Worm (Caenorhabditis elegans) whole organism, mixed stage, embryonic: Measurements from ENCODE around the gene Y52D5A.2.

Experiments used
- blmp-1 ChIP-seq: fragments of 150-350 bp; optimal IDR thresholded peaks from 2 replicates; lab custom pipeline; 2014; ENCODE audit warnings: missing biosample characterization, missing genetic modification characterization
- ceh-39 ChIP-seq: fragments of 150-350 bp; optimal IDR thresholded peaks from 2 replicates; lab custom pipeline; 2014; ENCODE audit warnings: missing biosample characterization, missing genetic modification characterization
- elt-3 ChIP-seq: fragments of 150-350 bp; optimal IDR thresholded peaks from 2 replicates; lab custom pipeline; 2014; ENCODE audit warnings: missing biosample characterization, missing genetic modification characterization
- nhr-12 ChIP-seq: fragments of 150-350 bp; optimal IDR thresholded peaks from 2 replicates; lab custom pipeline; 2014; ENCODE audit warnings: missing biosample characterization, missing genetic modification characterization
- nhr-237 ChIP-seq: fragments of 150-350 bp; optimal IDR thresholded peaks from 2 replicates; lab custom pipeline; 2014; ENCODE audit warnings: missing biosample characterization, missing genetic modification characterization
- nhr-76 ChIP-seq: sonication (generic microtip); optimal IDR thresholded peaks from 2 replicates; lab custom pipeline; 2017; ENCODE audit warnings: missing biosample characterization, missing genetic modification characterization
- pha-4 ChIP-seq: fragments of 150-350 bp; optimal IDR thresholded peaks from 2 replicates; lab custom pipeline; 2018; ENCODE audit warnings: missing biosample characterization, missing genetic modification reagents, missing genetic modification characterization
- snpc-4 ChIP-seq: fragments of 150-350 bp; optimal IDR thresholded peaks from 2 replicates; lab custom pipeline; 2014; ENCODE audit warnings: missing biosample characterization, missing genetic modification characterization
- unc-62 ChIP-seq: fragments of 150-350 bp; optimal IDR thresholded peaks from 2 replicates; lab custom pipeline; 2014; ENCODE audit warnings: missing biosample characterization, missing genetic modification reagents, missing genetic modification characterization

DNA sequence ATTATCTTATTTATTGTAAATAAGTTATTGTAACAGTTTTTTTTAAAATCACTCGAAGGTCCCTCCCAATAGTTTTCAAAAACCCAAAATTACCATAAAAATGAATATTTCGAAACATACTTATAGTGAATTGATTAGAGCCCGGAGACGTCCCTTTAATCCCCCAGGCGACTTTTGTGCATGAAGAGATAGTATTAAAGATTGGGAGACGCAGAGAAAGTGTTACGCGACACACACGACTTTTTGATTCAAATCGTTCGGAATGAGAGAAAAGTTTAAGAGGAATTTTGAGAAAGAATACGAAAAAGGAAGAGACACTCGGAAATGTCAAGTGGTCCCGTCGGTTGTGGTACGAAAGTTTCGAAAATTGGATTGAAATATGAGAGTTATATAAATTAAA lies 28.8 kb upstream of the Y52D5A.2 start:
- TF ChIP-seq nhr-76 (tag; lab: Kevin White, UChicago), result no peak
- TF ChIP-seq snpc-4 (tag; lab: Kevin White, UChicago), result no peak
- no peak for TF ChIP-seq unc-62
- TF ChIP-seq nhr-237 (tag; lab: Kevin White, UChicago), result no peak
- no peak for TF ChIP-seq blmp-1 (tag; lab: Kevin White, UChicago)
- no peak for TF ChIP-seq nhr-12
- TF ChIP-seq pha-4 (tag; lab: Kevin White, UChicago), result no peak
- no peak for TF ChIP-seq ceh-39 (tag; lab: Kevin White, UChicago)
- TF ChIP-seq elt-3 (tag; lab: Kevin White, UChicago), result no peak
